Worm (Caenorhabditis elegans): ENCODE measurements around the gene smg-4.

Gene smg-4

DNA sequence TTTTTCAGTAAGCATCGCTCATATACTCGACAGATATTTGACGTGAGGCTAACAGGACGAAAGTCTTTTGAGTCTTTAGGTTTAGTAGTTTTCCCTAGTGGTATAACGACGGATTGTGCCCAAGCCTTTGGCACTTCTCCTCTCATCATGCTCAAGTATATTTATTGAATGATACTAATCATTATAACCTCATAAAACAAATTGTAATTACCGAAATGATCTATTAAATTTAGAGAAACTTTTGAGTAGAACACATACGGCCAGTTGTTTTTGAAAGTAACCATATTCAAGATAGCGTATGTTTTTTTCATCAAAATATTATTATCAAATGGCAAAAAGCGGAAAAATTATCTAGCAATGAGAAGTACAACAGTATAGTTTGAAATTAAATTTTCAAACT lies 6.2 kb downstream of the smg-4 start:
- no peak for TF ChIP-seq ama-1 (optimal IDR thresholded peaks at IDR 0.05)
- TF ChIP-seq aly-1 (tag; optimal IDR thresholded peaks at IDR 0.05): no peak
- no peak for TF ChIP-seq ceh-36 (tag; optimal IDR thresholded peaks at IDR 0.05)

DNA sequence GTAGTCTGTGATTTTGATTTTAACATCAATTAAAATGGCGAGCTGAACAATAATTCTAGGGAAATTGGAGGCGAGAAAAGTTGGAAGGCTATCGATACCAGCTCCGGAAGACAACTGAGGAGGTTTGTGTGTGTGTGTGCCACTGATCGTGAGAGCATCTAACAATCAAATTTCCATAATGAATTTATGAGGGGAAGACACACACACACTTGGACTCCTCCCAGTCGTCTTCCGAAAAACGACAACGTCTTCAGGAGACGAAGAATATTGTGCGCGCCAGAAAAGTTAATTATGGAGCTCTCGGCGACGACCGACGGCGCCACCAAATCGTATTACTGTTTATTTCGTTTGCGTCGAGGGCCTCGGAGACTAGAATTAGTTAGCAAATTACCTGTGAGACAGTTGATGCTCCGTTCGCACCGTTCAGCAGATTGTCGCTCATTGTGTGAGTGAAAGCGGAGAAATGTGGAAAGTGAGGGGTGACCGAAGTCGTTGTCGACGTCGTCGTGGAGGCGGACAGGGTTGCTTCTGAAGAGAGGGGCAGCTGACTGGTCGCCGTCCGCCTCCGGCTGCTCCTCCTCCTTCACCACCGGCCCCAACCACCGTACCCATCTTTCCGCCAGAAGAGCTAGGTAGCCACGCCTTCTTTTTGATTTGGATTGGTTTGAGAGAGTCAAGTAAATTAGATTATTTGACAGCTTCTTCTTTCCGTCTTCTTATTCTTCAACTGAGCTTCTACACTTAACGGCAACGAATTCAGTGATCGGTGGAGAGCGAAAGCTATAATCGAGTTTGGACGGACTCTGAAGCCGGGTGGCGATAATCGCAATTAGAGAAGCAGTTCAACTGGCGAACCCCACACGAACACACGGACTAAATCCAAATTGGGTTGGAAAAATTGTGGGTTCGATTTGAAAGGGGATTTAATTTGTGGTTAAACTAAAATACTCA lies 8.4 kb downstream of the smg-4 start, which contains the start of gene unc-42:
unc-42 (minus strand) TSS at position 564 of the 951 bp plus-strand sequence.
- no peak for TF ChIP-seq scrt-1 (GFP tag; IDR thresholded peaks at IDR 0.05)
- TF ChIP-seq flt-1 (GFP tag; IDR thresholded peaks at IDR 0.05): no peak
- no peak for TF ChIP-seq ets-7 (tag; optimal IDR thresholded peaks at IDR 0.05)
- TF ChIP-seq sea-1 (GFP tag; conservative IDR thresholded peaks at IDR 0.05): no peak
- no peak for TF ChIP-seq hmbx-1 (tag; optimal IDR thresholded peaks at IDR 0.05)
- TF ChIP-seq tbx-11 (GFP tag; IDR thresholded peaks at IDR 0.05): no peak
- TF ChIP-seq F13C5.2 (tag; optimal IDR thresholded peaks at IDR 0.05): no peak
- no peak for TF ChIP-seq pes-1 (GFP tag; IDR thresholded peaks at IDR 0.05)
- TF ChIP-seq hnd-1 (tag; optimal IDR thresholded peaks at IDR 0.05): no peak
- TF ChIP-seq B0310.2 (tag; optimal IDR thresholded peaks at IDR 0.05): no peak
- no peak for TF ChIP-seq tbx-37 (GFP tag; conservative IDR thresholded peaks at IDR 0.05)
- TF ChIP-seq tra-4 (tag; optimal IDR thresholded peaks at IDR 0.05): no peak

DNA sequence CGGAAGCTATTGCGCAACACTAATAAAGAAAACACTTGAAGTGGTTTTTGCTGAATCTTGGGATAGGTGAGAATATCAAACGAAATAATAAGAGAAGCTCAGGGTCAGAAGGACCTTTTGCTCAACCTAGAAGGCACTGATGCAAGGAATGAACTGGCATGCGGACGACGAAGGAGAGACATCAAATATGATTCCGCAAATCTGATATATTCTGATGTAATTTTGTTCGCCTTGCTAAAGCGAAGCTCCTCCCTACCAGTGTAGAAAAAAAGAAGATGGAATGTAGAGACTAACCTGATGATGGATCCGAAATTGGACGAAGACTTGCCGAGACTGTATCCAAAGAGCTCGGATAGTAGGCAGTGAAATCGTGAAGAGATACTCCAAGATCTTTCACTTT lies 9.6 kb downstream of the smg-4 start:
- TF ChIP-seq scrt-1 (GFP tag; IDR thresholded peaks at IDR 0.05) (no peak), sea-1 (GFP tag; conservative IDR thresholded peaks at IDR 0.05) (no peak), hnd-1 (tag; optimal IDR thresholded peaks at IDR 0.05) (no peak), hmbx-1 (tag; optimal IDR thresholded peaks at IDR 0.05) (no peak), flt-1 (GFP tag; IDR thresholded peaks at IDR 0.05) (no peak), hmg-4 (GFP tag; optimal IDR thresholded peaks at IDR 0.05) (no peak), aly-1 (tag; optimal IDR thresholded peaks at IDR 0.05) (no peak), F13C5.2 (tag; optimal IDR thresholded peaks at IDR 0.05) (no peak), tra-4 (tag; optimal IDR thresholded peaks at IDR 0.05) (no peak), tbx-11 (GFP tag; IDR thresholded peaks at IDR 0.05) (no peak), ceh-13 (GFP tag; optimal IDR thresholded peaks at IDR 0.05) (no peak), ceh-36 (tag; optimal IDR thresholded peaks at IDR 0.05) (no peak), B0310.2 (tag; optimal IDR thresholded peaks at IDR 0.05) (no peak), ets-7 (tag; optimal IDR thresholded peaks at IDR 0.05) (no peak), ama-1 (optimal IDR thresholded peaks at IDR 0.05) (no peak), tbx-37 (GFP tag; conservative IDR thresholded peaks at IDR 0.05) (no peak), pes-1 (GFP tag; IDR thresholded peaks at IDR 0.05) (no peak)

DNA sequence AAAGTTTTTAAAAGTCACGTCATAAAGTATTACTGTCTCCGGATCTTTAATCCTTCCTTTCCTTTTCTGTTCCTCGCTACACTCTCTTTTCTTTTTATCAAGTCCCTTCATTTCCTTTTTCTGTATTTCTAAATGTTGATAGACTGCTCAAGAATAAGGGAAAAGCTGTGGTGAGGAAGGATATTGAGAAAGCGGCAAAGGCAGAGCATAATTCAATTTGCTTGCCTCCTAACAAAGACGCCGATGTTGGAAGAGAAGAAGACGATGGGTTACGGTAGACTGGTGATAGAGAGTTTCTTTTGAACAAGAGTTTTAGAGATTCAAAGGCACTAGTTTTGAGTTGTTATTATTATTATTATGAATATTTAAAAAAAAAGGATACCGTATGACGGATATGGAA lies 11.9 kb downstream of the smg-4 start:
- TF ChIP-seq aly-1 (tag; optimal IDR thresholded peaks at IDR 0.05) (no peak), scrt-1 (GFP tag; IDR thresholded peaks at IDR 0.05) (no peak), tbx-37 (GFP tag; conservative IDR thresholded peaks at IDR 0.05) (no peak), flt-1 (GFP tag; IDR thresholded peaks at IDR 0.05) (no peak), ceh-13 (GFP tag; optimal IDR thresholded peaks at IDR 0.05) (no peak)

DNA sequence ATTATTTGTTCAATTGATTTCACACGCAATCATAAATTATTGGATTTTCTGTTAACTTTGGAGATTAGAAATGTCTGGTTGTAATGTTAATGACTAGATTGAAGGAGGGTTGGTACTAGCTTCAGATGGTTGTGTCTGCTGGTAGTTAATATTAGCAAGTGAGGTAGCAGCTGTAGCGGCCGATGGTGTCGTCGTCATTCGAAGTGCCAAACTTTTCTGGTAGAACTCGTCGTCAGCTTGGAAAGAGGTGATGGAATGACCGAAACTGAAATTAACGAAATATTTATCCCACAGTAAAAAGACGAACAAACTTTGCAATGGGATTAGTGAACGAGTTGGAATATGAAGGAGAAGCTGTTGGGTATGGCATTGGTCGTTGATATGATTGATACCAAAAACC lies 13.0 kb downstream of the smg-4 start:
- TF ChIP-seq hmbx-1 (tag; optimal IDR thresholded peaks at IDR 0.05) (no peak), ama-1 (optimal IDR thresholded peaks at IDR 0.05) (no peak), hnd-1 (tag; optimal IDR thresholded peaks at IDR 0.05) (no peak), B0310.2 (tag; optimal IDR thresholded peaks at IDR 0.05) (no peak), ceh-36 (tag; optimal IDR thresholded peaks at IDR 0.05) (no peak), F13C5.2 (tag; optimal IDR thresholded peaks at IDR 0.05) (no peak), sea-1 (GFP tag; conservative IDR thresholded peaks at IDR 0.05) (no peak), hmg-4 (GFP tag; optimal IDR thresholded peaks at IDR 0.05) (no peak), flt-1 (GFP tag; IDR thresholded peaks at IDR 0.05) (no peak), tbx-37 (GFP tag; conservative IDR thresholded peaks at IDR 0.05) (no peak), aly-1 (tag; optimal IDR thresholded peaks at IDR 0.05) (no peak), pes-1 (GFP tag; IDR thresholded peaks at IDR 0.05) (no peak), tra-4 (tag; optimal IDR thresholded peaks at IDR 0.05) (no peak), tbx-11 (GFP tag; IDR thresholded peaks at IDR 0.05) (no peak), ets-7 (tag; optimal IDR thresholded peaks at IDR 0.05) (no peak), scrt-1 (GFP tag; IDR thresholded peaks at IDR 0.05) (no peak), ceh-13 (GFP tag; optimal IDR thresholded peaks at IDR 0.05) (no peak)

DNA sequence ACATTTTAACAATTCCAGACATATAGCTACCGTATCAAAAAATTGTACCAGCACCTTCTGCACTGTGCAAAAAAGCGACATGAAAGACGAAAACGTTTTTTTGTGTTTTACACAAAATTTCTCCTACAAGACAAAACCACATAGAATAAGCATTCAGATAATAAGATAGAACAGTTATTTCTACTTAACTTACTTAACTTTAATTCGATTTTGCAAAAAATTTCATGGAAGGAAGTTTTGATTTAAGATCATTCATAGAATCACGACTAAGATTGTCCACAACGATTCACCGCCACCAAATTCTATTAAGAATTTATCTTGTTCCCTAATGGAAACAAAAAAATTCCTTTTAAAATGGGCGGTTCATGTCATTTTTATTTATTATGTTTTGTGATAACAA lies 13.8 kb downstream of the smg-4 start:
- TF ChIP-seq tra-4 (tag; optimal IDR thresholded peaks at IDR 0.05) (no peak), ceh-36 (tag; optimal IDR thresholded peaks at IDR 0.05) (no peak), tbx-37 (GFP tag; conservative IDR thresholded peaks at IDR 0.05) (no peak), sea-1 (GFP tag; conservative IDR thresholded peaks at IDR 0.05) (no peak), ama-1 (optimal IDR thresholded peaks at IDR 0.05) (no peak), ceh-13 (GFP tag; optimal IDR thresholded peaks at IDR 0.05) (no peak), flt-1 (GFP tag; IDR thresholded peaks at IDR 0.05) (no peak)

DNA sequence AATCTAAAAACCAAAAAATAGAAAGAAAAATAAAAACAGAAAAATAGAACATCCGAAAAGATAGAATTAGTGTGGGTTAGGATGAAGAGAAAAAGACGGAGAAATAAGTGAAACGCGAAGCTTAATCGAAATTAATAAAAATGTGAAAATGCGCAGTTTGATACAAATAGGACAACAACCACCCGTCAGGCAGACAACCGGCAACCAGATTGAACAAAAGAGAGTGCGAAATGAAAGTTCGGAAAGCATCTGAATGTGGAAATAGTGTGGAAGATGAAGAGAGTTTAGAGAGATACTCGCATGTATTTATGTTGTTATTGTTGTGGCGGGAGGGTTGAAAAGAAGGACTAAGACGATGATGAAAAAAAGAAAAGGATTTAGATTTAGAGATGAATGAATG lies 19.1 kb downstream of the smg-4 start:
- no peak for TF ChIP-seq tra-4 (tag; optimal IDR thresholded peaks at IDR 0.05)
- TF ChIP-seq tbx-37 (GFP tag; conservative IDR thresholded peaks at IDR 0.05): no peak
- no peak for TF ChIP-seq ceh-36 (tag; optimal IDR thresholded peaks at IDR 0.05)
- TF ChIP-seq hnd-1 (tag; optimal IDR thresholded peaks at IDR 0.05): no peak
- no peak for TF ChIP-seq sea-1 (GFP tag; conservative IDR thresholded peaks at IDR 0.05)
- no peak for TF ChIP-seq flt-1 (GFP tag; IDR thresholded peaks at IDR 0.05)
- no peak for TF ChIP-seq hmg-4 (GFP tag; optimal IDR thresholded peaks at IDR 0.05)

DNA sequence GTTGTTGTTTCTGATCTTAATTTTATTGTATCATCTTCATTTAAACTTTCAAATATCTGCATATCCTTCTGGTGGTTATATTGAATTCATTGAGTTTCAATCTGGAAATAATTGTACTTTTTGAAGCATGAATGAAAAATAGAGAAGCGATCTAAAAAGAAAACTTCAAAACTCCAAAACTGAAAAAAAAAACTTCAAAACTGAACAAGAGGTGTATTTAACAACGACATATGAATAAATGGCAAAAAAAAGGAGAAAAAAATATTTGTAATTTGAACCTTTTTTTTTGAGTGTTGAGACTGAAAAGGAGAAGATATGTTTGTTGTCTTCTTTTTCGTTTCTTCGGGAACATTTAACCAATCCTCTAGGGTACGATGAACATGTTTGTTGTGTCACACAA lies 19.7 kb downstream of the smg-4 start, which contains the start of gene F58E6.11:
F58E6.11 (minus strand) TSS at position 101 of the 400 bp plus-strand sequence.
- TF ChIP-seq B0310.2 (tag; optimal IDR thresholded peaks at IDR 0.05) (no peak), tbx-11 (GFP tag; IDR thresholded peaks at IDR 0.05) (no peak)

Data from whole organism, early embryonic.